Worm (Caenorhabditis elegans) whole organism, L1 larva: ENCODE data around the gene F21F8.5.

Experiments
- C16A3.4 ChIP-seq: fragments of 150-350 bp; optimal IDR thresholded peaks from 2 replicates; lab custom pipeline; 2014; ENCODE audit warnings: missing biosample characterization, missing genetic modification characterization
- C34B4.2 ChIP-seq: sonication (generic microtip); optimal IDR thresholded peaks from 2 replicates; lab custom pipeline; 2017; ENCODE audit warnings: mild to moderate bottlenecking, missing genetic modification characterization, missing compliant biosample characterization
- F16B12.6 ChIP-seq: fragments of 150-350 bp; optimal IDR thresholded peaks from 2 replicates; lab custom pipeline; 2014; ENCODE audit warnings: missing biosample characterization, missing genetic modification characterization
- Y116A8C.19 ChIP-seq: sonication (generic microtip); optimal IDR thresholded peaks from 2 replicates; lab custom pipeline; 2016; ENCODE audit warnings: missing compliant biosample characterization, missing genetic modification characterization, borderline replicate concordance
- ama-1 ChIP-seq: fragments of 150-350 bp; optimal IDR thresholded peaks from 2 replicates; lab custom pipeline; 2014
- ceh-63 ChIP-seq: fragments of 200-800 bp; sonication (Bioruptor generic); optimal IDR thresholded peaks from 2 replicates; lab custom pipeline; 2018; ENCODE audit warnings: mild to moderate bottlenecking, missing genetic modification characterization, missing compliant biosample characterization
- ceh-8 ChIP-seq: fragments of 200-800 bp; sonication (Bioruptor generic); optimal IDR thresholded peaks from 2 replicates; lab custom pipeline; 2018; ENCODE audit warnings: mild to moderate bottlenecking, missing genetic modification characterization, moderate library complexity, missing compliant biosample characterization
- ceh-82 ChIP-seq, 3 experiments: fragments of 150-350 bp in 1 of 3; sonication (generic microtip) in 2 of 3; optimal IDR thresholded peaks; 2 replicates each; lab custom pipeline; 2014 to 2017; ENCODE audit warnings: missing biosample characterization in 3 of 3, missing genetic modification characterization in 3 of 3
- ceh-88 ChIP-seq: fragments of 200-800 bp; sonication (Bioruptor generic); IDR thresholded peaks from 2 replicates; pipeline ENCODE4 v1.3.6; 2022; ENCODE audit warnings: missing genetic modification characterization, missing compliant biosample characterization
- dpl-1 ChIP-seq, 3 experiments: fragments of 150-350 bp in 2 of 3; sonication (generic microtip) in 1 of 3; optimal IDR thresholded peaks; 2 replicates each; lab custom pipeline; 2014 to 2017; ENCODE audit warnings: missing biosample characterization in 3 of 3, missing genetic modification characterization in 3 of 3, missing genetic modification reagents in 3 of 3
- dsc-1 ChIP-seq: sonication (generic microtip); optimal IDR thresholded peaks from 2 replicates; lab custom pipeline; 2016; ENCODE audit warnings: mild to moderate bottlenecking, missing genetic modification characterization, missing compliant biosample characterization
- efl-1 ChIP-seq, 4 experiments: fragments of 150-350 bp; optimal IDR thresholded peaks in 3 of 4; peaks in 1 of 4; 1 replicate in 1 of 4; 2 replicates in 3 of 4; lab custom pipeline; 2014; ENCODE audit warnings: missing biosample characterization in 2 of 4, missing genetic modification characterization in 2 of 4, missing genetic modification reagents in 2 of 4
- egl-13 ChIP-seq: sonication (generic microtip); optimal IDR thresholded peaks from 2 replicates; lab custom pipeline; 2016; ENCODE audit warnings: missing genotype, missing genetic modification reagents, missing genetic modification characterization, missing compliant biosample characterization
- elt-2 ChIP-seq: sonication (generic microtip); optimal IDR thresholded peaks from 2 replicates; lab custom pipeline; 2016; ENCODE audit warnings: missing genetic modification characterization, mild to moderate bottlenecking, inconsistent platforms, missing compliant biosample characterization, missing genetic modification reagents
- fkh-10 ChIP-seq: sonication (generic microtip); optimal IDR thresholded peaks from 2 replicates; lab custom pipeline; 2017; ENCODE audit warnings: missing biosample characterization, missing genetic modification reagents, missing genetic modification characterization
- fos-1 ChIP-seq: fragments of 150-350 bp; optimal IDR thresholded peaks from 2 replicates; lab custom pipeline; 2014; ENCODE audit warnings: missing biosample characterization, missing genetic modification characterization
- hlh-4 ChIP-seq: sonication (generic microtip); optimal IDR thresholded peaks from 2 replicates; lab custom pipeline; 2016; ENCODE audit warnings: mild to moderate bottlenecking, missing genetic modification characterization, missing compliant biosample characterization
- hpl-2 ChIP-seq: fragments of 150-350 bp; optimal IDR thresholded peaks from 2 replicates; lab custom pipeline; 2014; ENCODE audit warnings: missing biosample characterization, missing genetic modification reagents, missing genetic modification characterization
- isw-1 ChIP-seq: fragments of 200-800 bp; sonication (Bioruptor generic); IDR thresholded peaks from 2 replicates; pipeline ENCODE4 v1.3.6; 2022; ENCODE audit warnings: missing genetic modification characterization, missing compliant biosample characterization
- jun-1 ChIP-seq: fragments of 150-350 bp; optimal IDR thresholded peaks from 2 replicates; lab custom pipeline; 2014; ENCODE audit warnings: missing biosample characterization, missing genetic modification reagents, missing genetic modification characterization
- lin-13 ChIP-seq: fragments of 150-350 bp; optimal IDR thresholded peaks from 2 replicates; lab custom pipeline; 2014; ENCODE audit warnings: missing biosample characterization, missing genetic modification reagents, missing genetic modification characterization
- lin-14 ChIP-seq: fragments of 200-800 bp; sonication (Bioruptor generic); optimal IDR thresholded peaks from 2 replicates; lab custom pipeline; 2018; ENCODE audit warnings: mild to moderate bottlenecking, missing genetic modification characterization, moderate library complexity, missing compliant biosample characterization
- lin-35 ChIP-seq, 2 experiments: fragments of 150-350 bp; optimal IDR thresholded peaks; 2 replicates each; lab custom pipeline; 2014; ENCODE audit warnings: missing biosample characterization in 2 of 2, missing genetic modification characterization in 2 of 2, missing genetic modification reagents in 2 of 2
- lin-39 ChIP-seq: fragments of 150-350 bp; optimal IDR thresholded peaks from 2 replicates; lab custom pipeline; 2014; ENCODE audit warnings: missing biosample characterization, missing genetic modification reagents, missing genetic modification characterization
- lir-3 ChIP-seq: sonication (generic microtip); optimal IDR thresholded peaks from 2 replicates; lab custom pipeline; 2016; ENCODE audit warnings: mild to moderate bottlenecking, missing genetic modification characterization, moderate library complexity, missing compliant biosample characterization; ENCODE audit not compliant: poor library complexity
- lsy-2 ChIP-seq, 2 experiments: fragments of 150-350 bp; optimal IDR thresholded peaks; 2 replicates each; lab custom pipeline; 2014; ENCODE audit warnings: missing biosample characterization in 2 of 2, missing genetic modification characterization in 2 of 2
- mdl-1 ChIP-seq, 2 experiments: fragments of 150-350 bp; optimal IDR thresholded peaks; 2 replicates each; lab custom pipeline; 2014 to 2017; ENCODE audit warnings: missing biosample characterization in 2 of 2, missing genetic modification characterization in 2 of 2, inconsistent platforms in 1 of 2
- mep-1 ChIP-seq: fragments of 150-350 bp; optimal IDR thresholded peaks from 2 replicates; lab custom pipeline; 2014; ENCODE audit warnings: missing biosample characterization, missing genetic modification characterization
- nhr-19 ChIP-seq: fragments of 200-800 bp; sonication (Bioruptor generic); conservative IDR thresholded peaks from 2 replicates; pipeline ENCODE4 v1.3.6; 2022; ENCODE audit warnings: missing genetic modification characterization, missing compliant biosample characterization
- nhr-237 ChIP-seq: fragments of 150-350 bp; optimal IDR thresholded peaks from 2 replicates; lab custom pipeline; 2014; ENCODE audit warnings: missing biosample characterization, missing genetic modification characterization
- nhr-47 ChIP-seq: sonication (generic microtip); optimal IDR thresholded peaks from 2 replicates; lab custom pipeline; 2016; ENCODE audit warnings: mild to moderate bottlenecking, missing genetic modification characterization, moderate library complexity, missing compliant biosample characterization
- nhr-76 ChIP-seq: sonication (generic microtip); optimal IDR thresholded peaks from 2 replicates; lab custom pipeline; 2017; ENCODE audit warnings: missing biosample characterization, missing genetic modification characterization
- nhr-77 ChIP-seq: fragments of 150-350 bp; optimal IDR thresholded peaks from 2 replicates; lab custom pipeline; 2014; ENCODE audit warnings: missing biosample characterization, missing genetic modification characterization
- nhr-84 ChIP-seq: sonication (generic microtip); optimal IDR thresholded peaks from 2 replicates; lab custom pipeline; 2017; ENCODE audit warnings: missing biosample characterization, missing genetic modification characterization
- nhr-85 ChIP-seq: sonication (generic microtip); peaks from one replicate; lab custom pipeline; 2016; ENCODE audit warnings: missing genetic modification characterization, inconsistent platforms, missing compliant biosample characterization
- pqm-1 ChIP-seq: sonication (generic microtip); optimal IDR thresholded peaks from 3 replicates; lab custom pipeline; 2017; ENCODE audit warnings: missing biosample characterization, missing genetic modification characterization
- rnt-1 ChIP-seq: sonication (generic microtip); optimal IDR thresholded peaks from 2 replicates; lab custom pipeline; 2016; ENCODE audit warnings: mild to moderate bottlenecking, missing genetic modification characterization, moderate library complexity, missing compliant biosample characterization
- snpc-4 ChIP-seq: fragments of 150-350 bp; optimal IDR thresholded peaks from 2 replicates; lab custom pipeline; 2014; ENCODE audit warnings: missing biosample characterization, missing genetic modification characterization
- snu-23 ChIP-seq: sonication (generic microtip); optimal IDR thresholded peaks from 2 replicates; lab custom pipeline; 2016; ENCODE audit warnings: missing genetic modification characterization, missing compliant biosample characterization
- sox-4 ChIP-seq: sonication (generic microtip); optimal IDR thresholded peaks from 2 replicates; lab custom pipeline; 2016; ENCODE audit warnings: missing genetic modification characterization, missing compliant biosample characterization
- sptf-1 ChIP-seq: fragments of 150-350 bp; optimal IDR thresholded peaks from 2 replicates; lab custom pipeline; 2014; ENCODE audit warnings: missing biosample characterization, missing genetic modification characterization
- sup-37 ChIP-seq: fragments of 200-800 bp; sonication (Bioruptor generic); optimal IDR thresholded peaks from 2 replicates; lab custom pipeline; 2018; ENCODE audit warnings: mild to moderate bottlenecking, missing genetic modification characterization, missing compliant biosample characterization
- swsn-7 ChIP-seq: sonication (generic microtip); optimal IDR thresholded peaks from 2 replicates; lab custom pipeline; 2016; ENCODE audit warnings: missing genetic modification characterization, missing compliant biosample characterization
- tbx-2 ChIP-seq: sonication (generic microtip); optimal IDR thresholded peaks from 2 replicates; lab custom pipeline; 2016; ENCODE audit warnings: missing genetic modification characterization, missing compliant biosample characterization
- tlp-1 ChIP-seq: fragments of 150-350 bp; optimal IDR thresholded peaks from 2 replicates; lab custom pipeline; 2014; ENCODE audit warnings: missing biosample characterization, missing genetic modification characterization
- unc-130 ChIP-seq: fragments of 150-350 bp; optimal IDR thresholded peaks from 2 replicates; lab custom pipeline; 2017; ENCODE audit warnings: missing biosample characterization, missing genetic modification characterization, inconsistent platforms
- unc-30 ChIP-seq: sonication (generic microtip); optimal IDR thresholded peaks from 2 replicates; lab custom pipeline; 2017; ENCODE audit warnings: missing biosample characterization, missing genetic modification characterization
- unc-86 ChIP-seq: sonication (generic microtip); optimal IDR thresholded peaks from 2 replicates; lab custom pipeline; 2016; ENCODE audit warnings: missing genetic modification characterization, missing compliant biosample characterization
- unc-98 ChIP-seq: fragments of 200-800 bp; sonication (Bioruptor generic); IDR thresholded peaks from 2 replicates; pipeline ENCODE4 v1.3.6; 2022; ENCODE audit warnings: missing genetic modification characterization, missing compliant biosample characterization
- vab-15 ChIP-seq: sonication (generic microtip); optimal IDR thresholded peaks from 2 replicates; lab custom pipeline; 2017; ENCODE audit warnings: missing genotype, mild to moderate bottlenecking, missing genetic modification characterization, missing compliant biosample characterization
- xbp-1 ChIP-seq: sonication (generic microtip); optimal IDR thresholded peaks from 2 replicates; lab custom pipeline; 2016; ENCODE audit warnings: missing genetic modification characterization, missing compliant biosample characterization
- zip-4 ChIP-seq: fragments of 200-800 bp; sonication (Bioruptor generic); optimal IDR thresholded peaks from 2 replicates; lab custom pipeline; 2018; ENCODE audit warnings: mild to moderate bottlenecking, missing genetic modification characterization, moderate library complexity, missing compliant biosample characterization

F21F8.5 gene

DNA sequence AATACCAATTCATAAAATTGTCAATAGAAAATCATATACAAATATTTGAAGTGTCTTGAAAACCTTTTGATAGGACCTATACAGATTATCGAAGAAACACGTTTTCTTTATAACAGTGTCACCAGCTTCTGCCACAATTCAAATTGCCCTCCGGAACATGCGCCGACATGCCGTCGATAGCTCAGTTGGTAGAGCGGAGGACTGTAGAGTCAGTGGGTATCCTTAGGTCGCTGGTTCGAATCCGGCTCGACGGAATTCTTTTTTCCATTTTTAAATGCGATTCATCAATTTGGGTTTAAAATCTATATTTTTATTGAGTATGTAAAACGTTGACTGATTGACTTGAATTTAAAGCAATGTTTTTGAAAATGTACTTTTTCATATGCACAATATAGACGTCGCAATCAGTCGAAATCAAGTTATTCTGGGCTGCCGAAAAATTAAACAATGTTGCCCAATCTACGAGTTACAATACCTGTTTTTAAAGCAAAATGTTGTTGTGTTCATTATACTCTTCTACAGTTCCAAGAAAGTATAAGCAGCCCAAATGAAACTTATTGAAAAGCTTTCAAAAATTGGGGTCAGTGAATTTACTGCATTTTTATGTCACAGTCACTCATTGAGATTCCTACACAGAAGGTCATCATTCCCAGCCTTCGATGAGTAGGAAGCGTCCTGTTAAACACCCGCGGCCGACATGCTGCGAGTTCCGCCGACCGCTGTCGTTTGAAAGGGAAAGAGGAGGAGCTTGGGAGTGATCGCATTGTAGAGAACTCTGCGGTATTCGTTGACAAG is 18.6 kb downstream of the F21F8.5 start (continued):
- TF ChIP-seq nhr-76 (peak; percentile 6), rnt-1 (tag; lab: Kevin White, UChicago) (peak; percentile 95), unc-30 (tag; lab: Kevin White, UChicago) (no peak), snu-23 (GFP tag; lab: Kevin White, UChicago) (peak; percentile 81), dsc-1 (peak; percentile 67), F16B12.6 (tag; lab: Kevin White, UChicago) (no peak), unc-86 (tag; lab: Kevin White, UChicago) (no peak), fos-1 (peak; percentile 71), unc-130 (tag; lab: Kevin White, UChicago) (no peak), sox-4 (tag; lab: Kevin White, UChicago) (no peak), pqm-1 (tag; lab: Kevin White, UChicago) (no peak), nhr-84 (no peak), elt-2 (tag; lab: Kevin White, UChicago) (peak; percentile 90), hpl-2 (GFP tag; lab: Kevin White, UChicago) (peak; percentile 54), tbx-2 (peak; percentile 59), unc-98 (no peak), nhr-19 (peak; percentile 88), swsn-7 (tag; lab: Kevin White, UChicago) (peak; percentile 86), mdl-1 (tag; optimal IDR thresholded peaks at IDR 0.05; lab: Kevin White, UChicago) (peak in 1 of 2 experiments; percentile 9), lin-13 (GFP tag; lab: Kevin White, UChicago) (peak; percentile 61), Y116A8C.19 (no peak), ceh-8 (GFP tag; lab: Kevin White, UChicago) (no peak), snpc-4 (tag; lab: Kevin White, UChicago) (peak; percentile 99), tlp-1 (no peak), C16A3.4 (tag; lab: Kevin White, UChicago) (peak; percentile 13), isw-1 (GFP tag; lab: Robert Waterston, UW) (no peak), ceh-82 (tag; optimal IDR thresholded peaks at IDR 0.05; lab: Kevin White, UChicago) (peak; percentile 47 to 55 (median 54)), dpl-1 (GFP tag; optimal IDR thresholded peaks at IDR 0.05; lab: Kevin White, UChicago) (peak in 2 of 3 experiments; percentile 19 to 24), jun-1 (peak; percentile 54), lin-14 (GFP tag; lab: Kevin White, UChicago) (peak; percentile 85), zip-4 (GFP tag; lab: Kevin White, UChicago) (peak; percentile 58), lin-39 (tag; lab: Kevin White, UChicago) (peak; percentile 81), nhr-47 (tag; lab: Kevin White, UChicago) (peak; percentile 90), nhr-77 (tag; lab: Kevin White, UChicago) (peak; percentile 79), C34B4.2 (tag; lab: Kevin White, UChicago) (no peak), xbp-1 (peak; percentile 62), lsy-2 (tag; optimal IDR thresholded peaks at IDR 0.05; lab: Kevin White, UChicago) (peak; percentile 18 to 70), egl-13 (tag; lab: Kevin White, UChicago) (no peak), fkh-10 (GFP tag; lab: Kevin White, UChicago) (no peak), vab-15 (tag; lab: Kevin White, UChicago) (no peak), ama-1 (lab: Kevin White, UChicago) (peak; percentile 90), nhr-85 (peak; percentile 92), sptf-1 (no peak), efl-1 (optimal IDR thresholded peaks at IDR 0.05; lab: Kevin White, UChicago) (peak; percentile 38 to 66), efl-1 (GFP tag; optimal IDR thresholded peaks at IDR 0.05 in 1 of 2; lab: Kevin White, UChicago) (peak in 1 of 2 experiments; percentile 97), mep-1 (peak; percentile 68), ceh-88 (no peak), nhr-237 (tag; lab: Kevin White, UChicago) (no peak), ceh-63 (GFP tag; lab: Kevin White, UChicago) (no peak), sup-37 (GFP tag; lab: Kevin White, UChicago) (peak; percentile 34), lin-35 (GFP tag; optimal IDR thresholded peaks at IDR 0.05; lab: Kevin White, UChicago) (peak in 1 of 2 experiments; percentile 62), lir-3 (tag; lab: Kevin White, UChicago) (peak; percentile 23), hlh-4 (tag; lab: Kevin White, UChicago) (no peak)
